Worm (Caenorhabditis elegans) whole organism, L4 larva: ENCODE results near the gene nhr-14.
A peak's percentile ranks its signal among the peaks of the same experiment; 100 is the strongest.

Experiments
- F26F4.8 ChIP-seq: fragments of 200-800 bp; sonication (Bioruptor generic); conservative IDR thresholded peaks from 2 replicates; pipeline ENCODE4 v1.3.6; 2022; ENCODE audit warnings: missing genetic modification characterization, missing compliant biosample characterization
- F44E2.7 ChIP-seq: fragments of 200-800 bp; sonication (Bioruptor generic); IDR thresholded peaks from 2 replicates; pipeline ENCODE4 v2.1.2; 2022; ENCODE audit warnings: missing genetic modification characterization, missing compliant biosample characterization
- T26A8.4 ChIP-seq: fragments of 200-800 bp; sonication (Bioruptor generic); IDR thresholded peaks from 2 replicates; pipeline ENCODE4 v1.3.6; 2022; ENCODE audit warnings: missing genetic modification characterization, missing compliant biosample characterization
- Y105C5A.15 ChIP-seq: fragments of 200-800 bp; sonication (Bioruptor generic); IDR thresholded peaks from 2 replicates; pipeline ENCODE4 v1.3.6; 2022; ENCODE audit warnings: missing genetic modification characterization, missing compliant biosample characterization
- aha-1 ChIP-seq: fragments of 150-350 bp; peaks from one replicate; lab custom pipeline; 2014; ENCODE audit warnings: missing biosample characterization, missing genetic modification characterization
- aly-2 ChIP-seq: sonication (generic microtip); optimal IDR thresholded peaks from 2 replicates; lab custom pipeline; 2018; ENCODE audit warnings: missing biosample characterization, missing genetic modification characterization
- arid-1 ChIP-seq: fragments of 200-800 bp; sonication (Bioruptor generic); conservative IDR thresholded peaks from 2 replicates; pipeline ENCODE4 v1.3.6; 2022; ENCODE audit warnings: missing genetic modification reagents, missing genetic modification characterization, missing compliant biosample characterization
- ceh-28 ChIP-seq: fragments of 150-350 bp; optimal IDR thresholded peaks from 2 replicates; lab custom pipeline; 2014; ENCODE audit warnings: missing biosample characterization, missing genetic modification reagents, missing genetic modification characterization
- ceh-32 ChIP-seq: sonication (generic microtip); optimal IDR thresholded peaks from 2 replicates; lab custom pipeline; 2016; ENCODE audit warnings: mild to moderate bottlenecking, missing genetic modification characterization, missing compliant biosample characterization; ENCODE audit not compliant: poor library complexity
- ceh-44 ChIP-seq: fragments of 200-800 bp; sonication (Bioruptor generic); IDR thresholded peaks from 2 replicates; pipeline ENCODE4 v1.3.6; 2022; ENCODE audit warnings: missing genetic modification reagents, missing genetic modification characterization, missing compliant biosample characterization
- cey-2 ChIP-seq: sonication (generic microtip); optimal IDR thresholded peaks from 3 replicates; lab custom pipeline; 2017; ENCODE audit warnings: missing genetic modification characterization, mild to moderate bottlenecking, missing compliant biosample characterization, antibody characterized with exemption, borderline replicate concordance; ENCODE audit not compliant: insufficient read depth
- dmd-8 ChIP-seq: fragments of 200-800 bp; sonication (Bioruptor generic); IDR thresholded peaks from 2 replicates; pipeline ENCODE4 v1.3.6; 2022; ENCODE audit warnings: missing genetic modification characterization, missing compliant biosample characterization
- dpl-1 ChIP-seq: fragments of 150-350 bp; optimal IDR thresholded peaks from 2 replicates; lab custom pipeline; 2014; ENCODE audit warnings: missing biosample characterization, missing genetic modification reagents, missing genetic modification characterization
- duxl-1 ChIP-seq: sonication (generic microtip); optimal IDR thresholded peaks from 2 replicates; lab custom pipeline; 2016; ENCODE audit warnings: mild to moderate bottlenecking, missing genetic modification characterization, moderate library complexity, missing compliant biosample characterization; ENCODE audit not compliant: poor library complexity
- egl-43 ChIP-seq: fragments of 200-800 bp; sonication (Bioruptor generic); IDR thresholded peaks from 2 replicates; pipeline ENCODE4 v1.3.6; 2022; ENCODE audit warnings: missing genetic modification reagents, missing genetic modification characterization, missing compliant biosample characterization
- fos-1 ChIP-seq: fragments of 150-350 bp; optimal IDR thresholded peaks from 2 replicates; lab custom pipeline; 2014; ENCODE audit warnings: missing biosample characterization, missing genetic modification characterization
- hlh-30 ChIP-seq: sonication (generic microtip); optimal IDR thresholded peaks from 2 replicates; lab custom pipeline; 2017; ENCODE audit warnings: antibody characterized with exemption, mild to moderate bottlenecking, missing genetic modification characterization, missing compliant biosample characterization; ENCODE audit not compliant: insufficient read depth
- lin-13 ChIP-seq: fragments of 150-350 bp; optimal IDR thresholded peaks from 2 replicates; lab custom pipeline; 2014; ENCODE audit warnings: missing biosample characterization, missing genetic modification reagents, missing genetic modification characterization
- lir-3 ChIP-seq: sonication (generic microtip); optimal IDR thresholded peaks from 2 replicates; lab custom pipeline; 2016; ENCODE audit warnings: mild to moderate bottlenecking, missing genetic modification characterization, missing compliant biosample characterization
- madf-5 ChIP-seq, 2 experiments: fragments of 200-800 bp; sonication (Bioruptor generic); IDR thresholded peaks; 2 replicates each; pipeline ENCODE4 v1.3.6; 2022; ENCODE audit warnings: missing compliant biosample characterization in 2 of 2, missing genetic modification characterization in 2 of 2
- mxl-2 ChIP-seq: fragments of 200-800 bp; sonication (Bioruptor generic); conservative IDR thresholded peaks from 2 replicates; pipeline ENCODE4 v1.3.6; 2022; ENCODE audit warnings: missing genetic modification reagents, missing genetic modification characterization, missing compliant biosample characterization
- nhr-10 ChIP-seq: fragments of 150-350 bp; optimal IDR thresholded peaks from 2 replicates; lab custom pipeline; 2014; ENCODE audit warnings: missing biosample characterization, missing genetic modification characterization
- nhr-102 ChIP-seq: sonication (generic microtip); optimal IDR thresholded peaks from 2 replicates; lab custom pipeline; 2016; ENCODE audit warnings: mild to moderate bottlenecking, missing genetic modification characterization, moderate library complexity, missing compliant biosample characterization
- nhr-11 ChIP-seq: fragments of 150-350 bp; optimal IDR thresholded peaks from 2 replicates; lab custom pipeline; 2014; ENCODE audit warnings: missing biosample characterization, missing genetic modification characterization
- nhr-111 ChIP-seq: fragments of 200-800 bp; sonication (Bioruptor generic); optimal IDR thresholded peaks from 2 replicates; lab custom pipeline; 2018; ENCODE audit warnings: mild to moderate bottlenecking, missing genetic modification characterization, missing compliant biosample characterization
- nhr-28 ChIP-seq: fragments of 150-350 bp; optimal IDR thresholded peaks from 2 replicates; lab custom pipeline; 2014; ENCODE audit warnings: missing biosample characterization, missing genetic modification characterization
- nhr-41 ChIP-seq: fragments of 200-800 bp; sonication (Bioruptor generic); IDR thresholded peaks from 2 replicates; pipeline ENCODE4 v1.3.6; 2022; ENCODE audit warnings: missing genetic modification reagents, missing genetic modification characterization, missing compliant biosample characterization
- saeg-2 ChIP-seq: fragments of 200-800 bp; sonication (Bioruptor generic); IDR thresholded peaks from 2 replicates; pipeline ENCODE4 v1.3.6; 2022; ENCODE audit warnings: missing genetic modification reagents, missing genetic modification characterization, missing compliant biosample characterization
- snpc-1.2 ChIP-seq: fragments of 200-800 bp; sonication (Bioruptor generic); IDR thresholded peaks from 2 replicates; pipeline ENCODE4 v1.3.6; 2022; ENCODE audit warnings: missing genetic modification reagents, missing genetic modification characterization, missing compliant biosample characterization
- spr-3 ChIP-seq: fragments of 200-800 bp; sonication (Bioruptor generic); optimal IDR thresholded peaks from 2 replicates; lab custom pipeline; 2018; ENCODE audit warnings: mild to moderate bottlenecking, missing genetic modification characterization, missing compliant biosample characterization
- unc-62 ChIP-seq, 3 experiments: fragments of 150-350 bp in 1 of 3; sonication (generic microtip); optimal IDR thresholded peaks in 2 of 3; peaks in 1 of 3; 1 replicate in 1 of 3; 2 replicates in 2 of 3; lab custom pipeline; 2014 to 2017; ENCODE audit warnings: missing biosample characterization in 3 of 3, missing genetic modification characterization in 3 of 3, missing genetic modification reagents in 3 of 3, missing genotype in 1 of 3
- zfp-2 ChIP-seq: sonication (generic microtip); optimal IDR thresholded peaks from 2 replicates; lab custom pipeline; 2016; ENCODE audit warnings: mild to moderate bottlenecking, missing genetic modification characterization, missing compliant biosample characterization
- ztf-7 ChIP-seq: fragments of 150-350 bp; optimal IDR thresholded peaks from 2 replicates; lab custom pipeline; 2014; ENCODE audit warnings: missing biosample characterization, missing genetic modification characterization

nhr-14 gene

ce11 chrX:8475759-8476228 lies at the start of gene nhr-14:
TSS of gene nhr-14 (minus strand) at chrX:8476178.
- peak in 1 of 2 experiments; percentile 82 for TF ChIP-seq unc-62 (GFP tag; optimal IDR thresholded peaks at IDR 0.05 in 1 of 2; lab: Kevin White, UChicago)
- no peak for TF ChIP-seq unc-62 (tag; optimal IDR thresholded peaks at IDR 0.05; lab: Kevin White, UChicago)
- no peak for TF ChIP-seq F44E2.7 (GFP tag; lab: Robert Waterston, UW)
- TF ChIP-seq aha-1 (tag; lab: Kevin White, UChicago), result peak; percentile 74

DNA sequence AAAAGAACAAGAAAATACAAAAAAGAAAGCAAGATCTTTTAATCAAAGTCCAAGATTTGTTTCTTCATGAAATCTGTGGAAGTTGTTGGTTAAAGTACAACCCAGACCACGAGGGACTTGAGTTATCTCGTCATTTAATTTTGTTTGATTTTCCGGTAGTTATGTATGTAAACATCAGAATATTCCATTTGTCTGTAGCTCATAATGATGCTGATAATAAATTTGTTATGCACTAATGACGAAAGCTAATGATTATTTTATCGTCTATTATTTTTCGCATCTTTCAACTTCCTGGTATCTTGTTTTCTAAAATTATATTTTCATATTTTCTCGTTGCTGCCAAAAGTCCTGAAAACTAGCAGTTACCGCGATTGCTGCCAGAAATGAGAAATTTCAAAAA lies 47.0 kb upstream of the nhr-14 start:
- TF ChIP-seq nhr-28 (no peak), dpl-1 (no peak), duxl-1 (tag; lab: Kevin White, UChicago) (no peak), ceh-44 (GFP tag; lab: Robert Waterston, UW) (no peak), ceh-28 (tag; lab: Kevin White, UChicago) (no peak), mxl-2 (no peak), nhr-11 (no peak), arid-1 (GFP tag; lab: Robert Waterston, UW) (no peak), spr-3 (no peak), ztf-7 (tag; lab: Kevin White, UChicago) (no peak), lir-3 (tag; lab: Kevin White, UChicago) (no peak), snpc-1.2 (GFP tag; lab: Robert Waterston, UW) (no peak)

DNA sequence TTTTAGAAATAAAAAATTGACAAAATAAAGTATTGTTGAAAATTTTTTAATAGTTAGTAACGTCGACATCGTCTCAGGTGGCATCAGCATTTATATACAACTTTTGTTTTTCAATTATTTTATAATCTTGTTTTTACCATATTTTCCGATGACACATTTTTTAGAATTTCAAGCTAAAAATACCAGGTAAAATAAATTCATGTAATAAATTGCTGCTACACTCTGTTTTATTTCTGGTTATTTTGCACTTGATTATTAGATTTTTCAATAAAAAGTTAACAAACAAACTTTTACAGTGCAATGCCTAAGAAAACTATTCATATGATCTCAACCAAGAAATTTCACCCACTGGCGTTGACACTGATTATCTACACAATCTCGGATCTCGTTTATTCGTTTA lies 45.6 kb upstream of the nhr-14 start, which contains the start of gene C03G5.14:
Gene C03G5.14, plus strand, starts transcription at position 301 of the 400 bp plus-strand sequence.
- TF ChIP-seq zfp-2 (no peak), lin-13 (GFP tag; lab: Kevin White, UChicago) (no peak), saeg-2 (no peak), ceh-32 (no peak), T26A8.4 (GFP tag; lab: Robert Waterston, UW) (no peak), Y105C5A.15 (GFP tag; lab: Robert Waterston, UW) (no peak), madf-5 (GFP tag; IDR thresholded peaks at IDR 0.05; lab: Robert Waterston, UW) (no peak), egl-43 (GFP tag; lab: Robert Waterston, UW) (no peak), F26F4.8 (GFP tag; lab: Robert Waterston, UW) (no peak)
- TF ChIP-seq, all 104 proteins: peak for 0

ce11 chrX:8520402-8520801 lies 44.4 kb upstream of the nhr-14 start, which contains the start of gene H03E18.2:
TSS of gene H03E18.2 (minus strand) at chrX:8520502.
- TF ChIP-seq hlh-30 (tag; lab: Kevin White, UChicago), result no peak
- no peak for TF ChIP-seq snpc-1.2 (GFP tag; lab: Robert Waterston, UW)
- no peak for TF ChIP-seq nhr-10
- no peak for TF ChIP-seq aly-2 (tag; lab: Kevin White, UChicago)
- TF ChIP-seq nhr-41, result no peak
- no peak for TF ChIP-seq nhr-111 (GFP tag; lab: Kevin White, UChicago)
- no peak for TF ChIP-seq fos-1 (tag; lab: Kevin White, UChicago)
- no peak for TF ChIP-seq dmd-8 (GFP tag; lab: Robert Waterston, UW)

ce11 chrX:8509088-8509487 lies 33.1 kb upstream of the nhr-14 start:
- TF ChIP-seq nhr-102, result no peak
- no peak for TF ChIP-seq F26F4.8 (GFP tag; lab: Robert Waterston, UW)
- no peak for TF ChIP-seq egl-43 (GFP tag; lab: Robert Waterston, UW)

DNA sequence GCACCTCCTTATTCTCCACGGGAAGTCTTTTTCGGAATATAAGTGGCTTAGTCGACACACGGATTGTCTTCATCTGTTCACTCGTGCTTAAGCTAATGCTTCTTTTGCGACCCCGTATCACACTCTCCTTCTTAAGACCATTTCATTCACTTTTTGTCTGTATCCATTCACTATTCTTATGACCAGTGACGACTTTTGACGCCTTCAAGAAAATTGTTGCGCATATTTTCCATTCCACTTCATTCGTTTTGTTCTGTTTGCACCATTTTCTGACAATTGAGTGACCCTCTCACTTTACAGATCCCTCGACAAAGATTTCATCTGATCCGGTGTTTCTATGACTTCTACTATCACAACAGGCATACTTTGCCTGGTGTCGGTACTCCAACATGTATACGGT lies 31.6 kb upstream of the nhr-14 start, which contains the start of gene H03E18.1:
Gene H03E18.1, plus strand, starts transcription at position 301 of the 400 bp plus-strand sequence.
- TF ChIP-seq unc-62 (GFP tag; optimal IDR thresholded peaks at IDR 0.05 in 1 of 2; lab: Kevin White, UChicago), result no peak
- no peak for TF ChIP-seq unc-62 (tag; optimal IDR thresholded peaks at IDR 0.05; lab: Kevin White, UChicago)
- TF ChIP-seq nhr-11, result no peak
- no peak for TF ChIP-seq cey-2
